Fruit fly (Drosophila melanogaster) whole organism, prepupa: ENCODE data around the gene cact.
A peak's percentile ranks its signal among the peaks of the same experiment; 100 is the strongest.

Source experiments
- CG10631 ChIP-seq: fragments of 200-800 bp; sonication (Bioruptor generic); optimal IDR thresholded peaks from 2 replicates; lab custom pipeline; 2016; ENCODE audit warnings: missing biosample characterization, missing genetic modification characterization
- CG11762 ChIP-seq: fragments of 200-800 bp; sonication (Bioruptor generic); optimal IDR thresholded peaks from 3 replicates; lab custom pipeline; 2016; ENCODE audit warnings: missing biosample characterization, missing genetic modification characterization; ENCODE audit not compliant: insufficient read depth
- CG11902 ChIP-seq: fragments of 200-800 bp; sonication (Bioruptor generic); optimal IDR thresholded peaks from 3 replicates; lab custom pipeline; 2016; ENCODE audit warnings: missing biosample characterization, missing genetic modification characterization
- CG15336 ChIP-seq: fragments of 200-800 bp; sonication (Bioruptor generic); IDR thresholded peaks from 2 replicates; pipeline ENCODE4 v1.3.6; 2022; ENCODE audit warnings: missing biosample characterization, missing genetic modification characterization
- CG3032 ChIP-seq: fragments of 200-800 bp; optimal IDR thresholded peaks from 2 replicates; lab custom pipeline; 2019; ENCODE audit warnings: missing biosample characterization, mild to moderate bottlenecking, missing genetic modification characterization, moderate library complexity
- CG31627 ChIP-seq: fragments of 200-800 bp; sonication (Bioruptor generic); optimal IDR thresholded peaks from 3 replicates; lab custom pipeline; 2016; ENCODE audit warnings: missing biosample characterization, missing genetic modification characterization
- CG32006 ChIP-seq: fragments of 200-800 bp; sonication (Bioruptor generic); optimal IDR thresholded peaks from 3 replicates; lab custom pipeline; 2017; ENCODE audit warnings: missing biosample characterization, mild to moderate bottlenecking, missing genetic modification characterization
- CG34406 ChIP-seq: fragments of 200-800 bp; sonication (Bioruptor generic); optimal IDR thresholded peaks from 3 replicates; lab custom pipeline; 2016; ENCODE audit warnings: missing biosample characterization, missing genetic modification characterization
- CG3919 ChIP-seq: fragments of 200-800 bp; sonication (Bioruptor generic); optimal IDR thresholded peaks from 3 replicates; lab custom pipeline; 2016; ENCODE audit warnings: missing biosample characterization, missing genetic modification characterization
- CG4318 ChIP-seq: fragments of 200-800 bp; sonication (Bioruptor generic); optimal IDR thresholded peaks from 3 replicates; lab custom pipeline; 2017; ENCODE audit warnings: missing biosample characterization, mild to moderate bottlenecking, missing genetic modification characterization
- CG6276 ChIP-seq: fragments of 200-800 bp; sonication (Bioruptor generic); optimal IDR thresholded peaks from 2 replicates; lab custom pipeline; 2017; ENCODE audit warnings: missing biosample characterization, mild to moderate bottlenecking, missing genetic modification characterization
- CG8119 ChIP-seq: fragments of 200-800 bp; sonication (Bioruptor generic); IDR thresholded peaks from 3 replicates; pipeline ENCODE4 v1.3.6; 2022; ENCODE audit warnings: missing biosample characterization, missing genetic modification characterization
- CG8319 ChIP-seq: fragments of 200-800 bp; sonication (Bioruptor generic); optimal IDR thresholded peaks from 3 replicates; lab custom pipeline; 2016; ENCODE audit warnings: missing biosample characterization, missing genetic modification characterization
- CG8632 ChIP-seq: fragments of 200-800 bp; sonication (Bioruptor generic); optimal IDR thresholded peaks from 3 replicates; lab custom pipeline; 2016; ENCODE audit warnings: missing biosample characterization, missing genetic modification characterization
- CG9139 ChIP-seq: fragments of 200-800 bp; sonication (Bioruptor generic); optimal IDR thresholded peaks from 3 replicates; lab custom pipeline; 2017; ENCODE audit warnings: missing biosample characterization, mild to moderate bottlenecking, missing genetic modification characterization
- Eip75B ChIP-seq: fragments of 200-800 bp; sonication (Bioruptor generic); optimal IDR thresholded peaks from 3 replicates; lab custom pipeline; 2016; ENCODE audit warnings: missing biosample characterization, missing genetic modification characterization
- Eip78C ChIP-seq: fragments of 200-800 bp; sonication (Bioruptor generic); peaks from one replicate; lab custom pipeline; 2016; ENCODE audit warnings: missing biosample characterization, missing genetic modification characterization
- Ets21C ChIP-seq: fragments of 200-800 bp; sonication (Bioruptor generic); optimal IDR thresholded peaks from 3 replicates; lab custom pipeline; 2016; ENCODE audit warnings: missing biosample characterization, missing genetic modification characterization
- Ets96B ChIP-seq: fragments of 200-800 bp; optimal IDR thresholded peaks from 2 replicates; lab custom pipeline; 2019; ENCODE audit warnings: missing biosample characterization, mild to moderate bottlenecking, missing genetic modification characterization, moderate library complexity
- Hr38 ChIP-seq: sonication (Bioruptor generic); optimal IDR thresholded peaks from 2 replicates; lab custom pipeline; 2016; ENCODE audit warnings: missing biosample characterization, missing genetic modification characterization
- Hr39 ChIP-seq: fragments of 200-800 bp; sonication (Bioruptor generic); optimal IDR thresholded peaks from 2 replicates; lab custom pipeline; 2016; ENCODE audit warnings: missing biosample characterization, missing genetic modification characterization
- Lpt ChIP-seq: fragments of 200-800 bp; sonication (Bioruptor generic); optimal IDR thresholded peaks from 3 replicates; lab custom pipeline; 2016; ENCODE audit warnings: missing biosample characterization, missing genetic modification characterization
- Met ChIP-seq: fragments of 200-800 bp; sonication (Bioruptor generic); optimal IDR thresholded peaks from 3 replicates; lab custom pipeline; 2016; ENCODE audit warnings: missing biosample characterization, missing genetic modification characterization
- OdsH ChIP-seq: fragments of 200-800 bp; sonication (Bioruptor generic); optimal IDR thresholded peaks from 3 replicates; lab custom pipeline; 2016; ENCODE audit warnings: missing biosample characterization, missing genetic modification characterization
- Sox14 ChIP-seq: fragments of 200-800 bp; sonication (Bioruptor generic); optimal IDR thresholded peaks from 3 replicates; lab custom pipeline; 2016; ENCODE audit warnings: missing biosample characterization, missing genetic modification characterization
- Sox15 ChIP-seq: fragments of 200-800 bp; sonication (Bioruptor generic); optimal IDR thresholded peaks from 3 replicates; lab custom pipeline; 2016; ENCODE audit warnings: missing biosample characterization, missing genetic modification characterization
- acj6 ChIP-seq: fragments of 200-800 bp; sonication (Bioruptor generic); optimal IDR thresholded peaks from 3 replicates; lab custom pipeline; 2016; ENCODE audit warnings: missing biosample characterization, missing genetic modification characterization
- cyc ChIP-seq: fragments of 200-800 bp; sonication (Bioruptor generic); optimal IDR thresholded peaks from 3 replicates; lab custom pipeline; 2016; ENCODE audit warnings: missing biosample characterization, missing genetic modification characterization
- dac ChIP-seq: fragments of 200-800 bp; sonication (Bioruptor generic); optimal IDR thresholded peaks from 2 replicates; lab custom pipeline; 2017; ENCODE audit warnings: missing biosample characterization, mild to moderate bottlenecking, missing genetic modification characterization
- eg ChIP-seq: fragments of 200-800 bp; sonication (Bioruptor generic); IDR thresholded peaks from 3 replicates; pipeline ENCODE4 v1.3.6; 2022; ENCODE audit warnings: missing biosample characterization, missing genetic modification characterization
- esn ChIP-seq: fragments of 200-800 bp; sonication (Bioruptor generic); optimal IDR thresholded peaks from 2 replicates; lab custom pipeline; 2016; ENCODE audit warnings: missing biosample characterization, mild to moderate bottlenecking, missing genetic modification characterization, moderate library complexity
- fd59A ChIP-seq: fragments of 200-800 bp; sonication (Bioruptor generic); optimal IDR thresholded peaks from 2 replicates; lab custom pipeline; 2017; ENCODE audit warnings: missing biosample characterization, mild to moderate bottlenecking, missing genetic modification characterization, missing genetic modification reagents
- fd85E ChIP-seq: fragments of 200-800 bp; sonication (Bioruptor generic); optimal IDR thresholded peaks from 3 replicates; lab custom pipeline; 2016; ENCODE audit warnings: missing biosample characterization, missing genetic modification characterization
- fkh ChIP-seq: fragments of 200-800 bp; sonication (Bioruptor generic); optimal IDR thresholded peaks from 3 replicates; lab custom pipeline; 2017; ENCODE audit warnings: missing biosample characterization, mild to moderate bottlenecking, missing genetic modification characterization, moderate library complexity
- lz ChIP-seq: fragments of 200-800 bp; sonication (Bioruptor generic); optimal IDR thresholded peaks from 3 replicates; lab custom pipeline; 2016; ENCODE audit warnings: missing biosample characterization, missing genetic modification characterization
- net ChIP-seq: fragments of 200-800 bp; sonication (Bioruptor generic); optimal IDR thresholded peaks from 3 replicates; lab custom pipeline; 2016; ENCODE audit warnings: missing biosample characterization, missing genetic modification characterization
- salr ChIP-seq, 2 experiments: fragments of 200-800 bp; sonication (Bioruptor generic); optimal IDR thresholded peaks; 3 replicates each; lab custom pipeline; 2016 to 2018; ENCODE audit warnings: missing biosample characterization in 2 of 2, missing genetic modification characterization in 2 of 2, mild to moderate bottlenecking in 1 of 2
- ss ChIP-seq, 2 experiments: fragments of 200-800 bp; sonication (Bioruptor generic); optimal IDR thresholded peaks; 2 replicates in 1 of 2; 3 replicates in 1 of 2; lab custom pipeline; 2017 to 2018; ENCODE audit warnings: mild to moderate bottlenecking in 2 of 2, missing biosample characterization in 2 of 2, missing genetic modification characterization in 2 of 2, moderate library complexity in 1 of 2
- topi ChIP-seq: fragments of 200-800 bp; sonication (Bioruptor generic); optimal IDR thresholded peaks from 3 replicates; lab custom pipeline; 2016; ENCODE audit warnings: missing biosample characterization, missing genetic modification characterization
- vri ChIP-seq: fragments of 200-800 bp; sonication (Bioruptor generic); optimal IDR thresholded peaks from 3 replicates; lab custom pipeline; 2016; ENCODE audit warnings: missing biosample characterization, mild to moderate bottlenecking, missing genetic modification characterization

The cact gene

dm6 chr2L:16350160-16350633, 24.2 kb upstream of the cact start (continued):
- peak; percentile 88 for TF ChIP-seq Hr39 (GFP tag; lab: Kevin White, UChicago)
- peak; percentile 51 for TF ChIP-seq CG8319 (GFP tag; lab: Kevin White, UChicago)
- TF ChIP-seq OdsH (GFP tag; lab: Kevin White, UChicago) = peak; percentile 76
- TF ChIP-seq eg (GFP tag; lab: Robert Waterston, UW) = peak; percentile 81
- peak; percentile 50 for TF ChIP-seq CG15336 (GFP tag; lab: Robert Waterston, UW)
- no peak for TF ChIP-seq CG32006 (GFP tag; lab: Kevin White, UChicago)
- no peak for TF ChIP-seq Eip78C (GFP tag; lab: Kevin White, UChicago)
- peak; percentile 84 for TF ChIP-seq CG31627
- no peak; the same call in 1 of the 3 replicates for TF ChIP-seq CG8119 (GFP tag; lab: Robert Waterston, UW)
- no peak for TF ChIP-seq dac
- TF ChIP-seq Lpt (GFP tag; lab: Kevin White, UChicago) = no peak
- peak; percentile 16 for TF ChIP-seq fd85E (GFP tag; lab: Kevin White, UChicago)
- TF ChIP-seq CG11902 (GFP tag; lab: Kevin White, UChicago) = peak; percentile 64
- peak; percentile 86 for TF ChIP-seq esn
- peak; percentile 76 for TF ChIP-seq Sox15
- TF ChIP-seq topi (GFP tag; lab: Kevin White, UChicago) = no peak
- TF ChIP-seq Ets96B = peak; percentile 30
- no peak for TF ChIP-seq CG6276 (GFP tag; lab: Kevin White, UChicago)
- TF ChIP-seq CG10631 (GFP tag; lab: Kevin White, UChicago) = peak; percentile 76
- TF ChIP-seq salr (GFP tag; optimal IDR thresholded peaks at IDR 0.05; lab: Kevin White, UChicago) = no peak
- TF ChIP-seq vri = peak; percentile 73
- peak; percentile 83 for TF ChIP-seq Ets21C (GFP tag; lab: Kevin White, UChicago)
- no peak for TF ChIP-seq Eip75B (GFP tag; lab: Kevin White, UChicago)
- TF ChIP-seq CG3919 (GFP tag; lab: Kevin White, UChicago) = no peak
- no peak for TF ChIP-seq net (GFP tag; lab: Kevin White, UChicago)
- peak; percentile 53 for TF ChIP-seq CG8632 (GFP tag; lab: Kevin White, UChicago)
- TF ChIP-seq, all 60 proteins: peak for 36

dm6 chr2L:16342224-16342623, 16.2 kb upstream of the cact start, which contains the start of gene CG44405:
Gene CG44405 (minus strand): TSS chr2L:16342324.
- TF ChIP-seq vri (no peak), OdsH (GFP tag; lab: Kevin White, UChicago) (no peak), CG10631 (GFP tag; lab: Kevin White, UChicago) (no peak), Sox14 (GFP tag; lab: Kevin White, UChicago) (no peak), fd59A (no peak), CG8119 (GFP tag; lab: Robert Waterston, UW) (no peak), cyc (GFP tag; lab: Kevin White, UChicago) (no peak), fkh (GFP tag; lab: Kevin White, UChicago) (no peak), CG15336 (GFP tag; lab: Robert Waterston, UW) (no peak), esn (no peak), CG11902 (GFP tag; lab: Kevin White, UChicago) (no peak), lz (GFP tag; lab: Kevin White, UChicago) (no peak), Lpt (GFP tag; lab: Kevin White, UChicago) (no peak), Met (GFP tag; lab: Kevin White, UChicago) (no peak), CG11762 (GFP tag; lab: Kevin White, UChicago) (no peak), Eip75B (GFP tag; lab: Kevin White, UChicago) (no peak), CG31627 (no peak), CG3032 (no peak)

DNA sequence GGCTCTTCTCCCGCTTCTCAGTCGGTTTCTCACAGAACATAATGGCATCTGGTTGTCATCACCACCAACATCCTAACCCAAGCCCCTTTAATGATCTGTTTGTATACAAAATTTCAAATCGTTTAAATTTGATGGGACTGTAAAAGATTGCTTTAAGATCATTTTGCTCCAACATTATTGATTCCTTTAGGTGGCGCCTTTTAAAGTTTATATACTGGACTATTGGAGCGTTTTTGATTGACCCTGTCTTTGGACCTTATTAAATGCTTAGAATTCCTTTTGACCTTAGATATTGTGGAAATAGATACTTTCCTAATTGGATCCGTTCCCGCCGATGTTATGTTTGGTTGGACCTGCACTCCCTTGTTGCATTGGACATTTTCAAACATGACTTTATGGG, 14.3 kb upstream of the cact start, which contains the start of gene CG42266:
Gene CG42266, minus strand, starts transcription at position 101 of the 400 bp plus-strand sequence.
- TF ChIP-seq CG11762 (GFP tag; lab: Kevin White, UChicago) = no peak
- TF ChIP-seq CG8119 (GFP tag; lab: Robert Waterston, UW) = no peak
- TF ChIP-seq CG10631 (GFP tag; lab: Kevin White, UChicago) = no peak
- no peak for TF ChIP-seq eg (GFP tag; lab: Robert Waterston, UW)
- TF ChIP-seq fd85E (GFP tag; lab: Kevin White, UChicago) = no peak
- no peak for TF ChIP-seq CG9139 (GFP tag; lab: Kevin White, UChicago)
- no peak for TF ChIP-seq Ets96B
- no peak for TF ChIP-seq Hr38
- no peak for TF ChIP-seq CG8319 (GFP tag; lab: Kevin White, UChicago)
- no peak for TF ChIP-seq ss (GFP tag; optimal IDR thresholded peaks at IDR 0.05; lab: Kevin White, UChicago)
- no peak for TF ChIP-seq fd59A
- no peak for TF ChIP-seq CG4318
- TF ChIP-seq lz (GFP tag; lab: Kevin White, UChicago) = no peak
- no peak for TF ChIP-seq CG11902 (GFP tag; lab: Kevin White, UChicago)
- TF ChIP-seq CG34406 (GFP tag; lab: Kevin White, UChicago) = no peak
- no peak for TF ChIP-seq OdsH (GFP tag; lab: Kevin White, UChicago)
- TF ChIP-seq CG31627 = no peak
- TF ChIP-seq Ets21C (GFP tag; lab: Kevin White, UChicago) = no peak
- no peak for TF ChIP-seq acj6 (GFP tag; lab: Kevin White, UChicago)
- TF ChIP-seq CG3919 (GFP tag; lab: Kevin White, UChicago) = no peak
